In the genomic region with DNA sequence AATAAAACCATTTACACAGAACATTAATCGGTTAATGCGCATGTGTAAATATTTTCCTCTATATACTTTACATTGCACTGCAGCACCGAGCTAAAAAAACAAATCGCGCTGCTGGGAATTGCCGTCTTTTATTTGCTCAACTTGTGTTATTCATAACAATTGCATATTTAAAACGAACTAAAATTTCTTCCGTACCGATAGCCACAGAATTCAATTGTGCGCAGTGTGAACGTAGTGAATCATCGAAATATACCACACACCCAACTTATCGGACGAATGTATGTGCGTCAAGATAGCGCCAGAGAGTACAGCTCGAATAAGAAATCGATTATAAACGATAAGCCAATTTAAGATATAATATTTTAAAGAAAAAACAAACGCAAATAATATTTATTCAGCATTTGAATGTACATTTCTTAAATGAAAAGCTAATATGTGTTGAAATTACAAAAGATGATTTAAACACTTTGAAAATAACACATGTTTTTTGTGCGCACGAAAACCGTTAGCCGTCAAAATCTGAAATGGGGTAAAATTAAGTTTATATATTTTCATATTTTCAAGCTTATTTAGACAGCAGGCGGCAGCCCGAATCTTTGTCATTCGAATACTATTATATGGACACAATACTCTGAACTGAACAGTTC, we compare ENCODE assay signal across 5 fruit fly cellular contexts.
TF ChIP-seq lines count a peak whose summit lies in the region.

Gene vap, minus strand, starts transcription at position 262 of the 647 bp plus-strand sequence.
Gene CG12698, plus strand, starts transcription at position 597 of the 647 bp plus-strand sequence.

- TF ChIP-seq CTCF in whole organism, embryonic (GFP tag; optimal IDR thresholded peaks at IDR 0.05; lab: Kevin White, UChicago) = no peak

TF ChIP-seq in whole organism, adult, 20 proteins besides CTCF, POLR2A, EP300 and RAD21:
- TF ChIP-seq cic (GFP tag; optimal IDR thresholded peaks at IDR 0.05; lab: Kevin White, UChicago) = no peak
- peak; percentile 24 for TF ChIP-seq ovo (GFP tag; optimal IDR thresholded peaks at IDR 0.05; lab: Kevin White, UChicago)
- no peak for TF ChIP-seq toe (GFP tag; optimal IDR thresholded peaks at IDR 0.05; lab: Kevin White, UChicago)
- peak; percentile 56 for TF ChIP-seq kay (GFP tag; lab: Kevin White, UChicago; ENCODE audit: borderline replicate concordance)
- no peak for TF ChIP-seq bab1 (GFP tag; optimal IDR thresholded peaks at IDR 0.05; lab: Kevin White, UChicago)
- TF ChIP-seq Hr96 (GFP tag; optimal IDR thresholded peaks at IDR 0.05; lab: Kevin White, UChicago) = no peak
- TF ChIP-seq pad (GFP tag; optimal IDR thresholded peaks at IDR 0.05; lab: Kevin White, UChicago) = no peak

TF ChIP-seq in whole organism, embryonic, 481 proteins besides CTCF, POLR2A, EP300 and RAD21 (continues in another document):
- TF ChIP-seq CG14860 (GFP tag; IDR thresholded peaks at IDR 0.05; lab: Robert Waterston, UW; ENCODE audit: partially characterized antibody) = peak; percentile 62
- TF ChIP-seq Dp (GFP tag; optimal IDR thresholded peaks at IDR 0.05; lab: Kevin White, UChicago) = peak; percentile 58
- TF ChIP-seq esg (GFP tag; conservative IDR thresholded peaks at IDR 0.05; lab: Robert Waterston, UW) = no peak
- peak; percentile 35; the same call in 1 of the 3 replicates for TF ChIP-seq CG34224 (GFP tag; IDR thresholded peaks at IDR 0.05; lab: Robert Waterston, UW; ENCODE audit: partially characterized antibody)
- peak; percentile 54 for TF ChIP-seq CG17186 (GFP tag; optimal IDR thresholded peaks at IDR 0.05; lab: Kevin White, UChicago)
- no peak for TF ChIP-seq bab2 (GFP tag; optimal IDR thresholded peaks at IDR 0.05; lab: Kevin White, UChicago)
- TF ChIP-seq tna (GFP tag; IDR thresholded peaks at IDR 0.05; lab: Robert Waterston, UW; ENCODE audit: partially characterized antibody) = peak; percentile 54; the same call in 1 of the 2 replicates
- peak; percentile 71 for TF ChIP-seq gfzf (GFP tag; optimal IDR thresholded peaks at IDR 0.05; lab: Kevin White, UChicago)
- no peak for TF ChIP-seq Poxn (GFP tag; IDR thresholded peaks at IDR 0.05; lab: Robert Waterston, UW)
- TF ChIP-seq pfk (GFP tag; optimal IDR thresholded peaks at IDR 0.05; lab: Kevin White, UChicago) = peak; percentile 5
- TF ChIP-seq CG17802 (tag; optimal IDR thresholded peaks at IDR 0.05; lab: Kevin White, UChicago) = peak; percentile 91
- peak; percentile 25 for TF ChIP-seq nmo (GFP tag; optimal IDR thresholded peaks at IDR 0.05; lab: Kevin White, UChicago)
- TF ChIP-seq MESR4 (GFP tag; optimal IDR thresholded peaks at IDR 0.05; lab: Kevin White, UChicago) = peak; percentile 65
- TF ChIP-seq lbe (GFP tag; optimal IDR thresholded peaks at IDR 0.05; lab: Kevin White, UChicago) = no peak
- no peak for TF ChIP-seq CG18011 (GFP tag; optimal IDR thresholded peaks at IDR 0.05; lab: Kevin White, UChicago)
- TF ChIP-seq bbx (GFP tag; IDR thresholded peaks at IDR 0.05; lab: Robert Waterston, UW; ENCODE audit: partially characterized antibody) = peak; percentile 64
- TF ChIP-seq CG17361 (GFP tag; IDR thresholded peaks at IDR 0.05; lab: Robert Waterston, UW) = peak; percentile 48; the same call in 2 of the 3 replicates

TF ChIP-seq in whole organism, prepupa, 60 proteins besides CTCF, POLR2A, EP300 and RAD21:
- TF ChIP-seq CG1621 (tag; optimal IDR thresholded peaks at IDR 0.05; lab: Kevin White, UChicago) (no peak), CG32006 (GFP tag; optimal IDR thresholded peaks at IDR 0.05; lab: Kevin White, UChicago) (no peak), topi (GFP tag; optimal IDR thresholded peaks at IDR 0.05; lab: Kevin White, UChicago) (peak; percentile 6), Smox (GFP tag; optimal IDR thresholded peaks at IDR 0.05; lab: Kevin White, UChicago) (no peak), CG6792 (GFP tag; optimal IDR thresholded peaks at IDR 0.05; lab: Kevin White, UChicago) (no peak), Hr39 (GFP tag; optimal IDR thresholded peaks at IDR 0.05; lab: Kevin White, UChicago) (no peak), lz (GFP tag; optimal IDR thresholded peaks at IDR 0.05; lab: Kevin White, UChicago) (peak; percentile 8), Eip78C (GFP tag; lab: Kevin White, UChicago) (peak; percentile 76), spab (GFP tag; optimal IDR thresholded peaks at IDR 0.05; lab: Kevin White, UChicago) (no peak), net (GFP tag; optimal IDR thresholded peaks at IDR 0.05; lab: Kevin White, UChicago) (no peak), Ets21C (GFP tag; optimal IDR thresholded peaks at IDR 0.05; lab: Kevin White, UChicago) (no peak), esn (GFP tag; optimal IDR thresholded peaks at IDR 0.05; lab: Kevin White, UChicago) (peak; percentile 12), svp (GFP tag; lab: Kevin White, UChicago) (peak; percentile 47), Sox14 (GFP tag; optimal IDR thresholded peaks at IDR 0.05; lab: Kevin White, UChicago) (peak; percentile 10), OdsH (GFP tag; optimal IDR thresholded peaks at IDR 0.05; lab: Kevin White, UChicago) (no peak)

TF ChIP-seq in whole organism, pupa, 21 proteins besides CTCF, POLR2A, EP300 and RAD21:
- TF ChIP-seq CG14655 (GFP tag; optimal IDR thresholded peaks at IDR 0.05; lab: Kevin White, UChicago) = no peak
- peak; percentile 17 for TF ChIP-seq D1 (tag; optimal IDR thresholded peaks at IDR 0.05; lab: Kevin White, UChicago)
TF ChIP-seq in whole organism, pupa: peak in this region for 1.

TF ChIP-seq in whole organism, wandering third instar larva, 38 proteins besides CTCF, POLR2A, EP300 and RAD21:
- TF ChIP-seq Vsx2 (GFP tag; optimal IDR thresholded peaks at IDR 0.05; lab: Kevin White, UChicago; ENCODE audit: partially characterized antibody) (peak; percentile 35), fru (GFP tag; optimal IDR thresholded peaks at IDR 0.05; lab: Kevin White, UChicago) (peak; percentile 22), Rel (GFP tag; optimal IDR thresholded peaks at IDR 0.05; lab: Kevin White, UChicago) (no peak), Rel (tag; optimal IDR thresholded peaks at IDR 0.05; lab: Kevin White, UChicago) (no peak)
